Fruit fly (Drosophila melanogaster) whole organism, embryonic: Measurements from ENCODE around the gene Iyd.
A peak's percentile ranks its signal among the peaks of the same experiment; 100 is the strongest.

Experiments used
- ATbp ChIP-seq: fragments of 200-800 bp; sonication (Bioruptor generic); optimal IDR thresholded peaks from 2 replicates; lab custom pipeline; 2017; ENCODE audit warnings: missing biosample characterization, mild to moderate bottlenecking, missing genetic modification characterization, missing genetic modification reagents
- Adf1 ChIP-seq: fragments of 200-800 bp; sonication (Bioruptor generic); IDR thresholded peaks from 2 replicates; pipeline ENCODE4 v1.3.6; 2022; ENCODE audit warnings: missing biosample characterization, missing genetic modification characterization
- Aef1 ChIP-seq: fragments of 200-800 bp; sonication (Bioruptor generic); IDR thresholded peaks from 3 replicates; pipeline ENCODE4 v1.3.6; 2022; ENCODE audit warnings: missing biosample characterization, missing genetic modification characterization
- B-H1 ChIP-seq: fragments of 200-800 bp; sonication (Bioruptor generic); IDR thresholded peaks from 3 replicates; pipeline ENCODE4 v1.3.6; 2022; ENCODE audit warnings: missing biosample characterization, missing genetic modification characterization
- BEAF-32 ChIP-seq: fragments of 200-800 bp; sonication (Bioruptor generic); optimal IDR thresholded peaks from 3 replicates; lab custom pipeline; 2017; ENCODE audit warnings: missing biosample characterization, missing genetic modification characterization, mild to moderate bottlenecking, moderate library complexity, missing genetic modification reagents
- C15 ChIP-seq: fragments of 200-800 bp; sonication (Bioruptor generic); IDR thresholded peaks from 3 replicates; pipeline ENCODE4 v1.3.6; 2022; ENCODE audit warnings: missing biosample characterization, missing genetic modification characterization
- CG10321 ChIP-seq: fragments of 200-800 bp; sonication (Bioruptor generic); IDR thresholded peaks from 2 replicates; pipeline ENCODE4 v1.3.6; 2022; ENCODE audit warnings: missing biosample characterization, missing genetic modification characterization
- CG11398 ChIP-seq: fragments of 200-800 bp; sonication (Bioruptor generic); optimal IDR thresholded peaks from 2 replicates; lab custom pipeline; 2016; ENCODE audit warnings: missing biosample characterization, missing genetic modification characterization
- CG12071 ChIP-seq: fragments of 200-800 bp; sonication (Bioruptor generic); optimal IDR thresholded peaks from 3 replicates; lab custom pipeline; 2018; ENCODE audit warnings: missing biosample characterization, mild to moderate bottlenecking, missing genetic modification characterization
- CG12155 ChIP-seq: fragments of 200-800 bp; sonication (Bioruptor generic); optimal IDR thresholded peaks from 3 replicates; lab custom pipeline; 2016; ENCODE audit warnings: missing biosample characterization, missing genetic modification characterization
- CG12769 ChIP-seq: fragments of 200-800 bp; sonication (Bioruptor generic); optimal IDR thresholded peaks from 2 replicates; lab custom pipeline; 2019; ENCODE audit warnings: missing biosample characterization, mild to moderate bottlenecking, missing genetic modification characterization, moderate library complexity
- CG12942 ChIP-seq: fragments of 200-800 bp; sonication (Bioruptor generic); optimal IDR thresholded peaks from 3 replicates; lab custom pipeline; 2016; ENCODE audit warnings: missing biosample characterization, missing genetic modification characterization
- CG15011 ChIP-seq: fragments of 200-800 bp; sonication (Bioruptor generic); optimal IDR thresholded peaks from 3 replicates; lab custom pipeline; 2018; ENCODE audit warnings: missing biosample characterization, mild to moderate bottlenecking, missing genetic modification characterization
- CG1647 ChIP-seq: fragments of 200-800 bp; sonication (Bioruptor generic); optimal IDR thresholded peaks from 3 replicates; lab custom pipeline; 2016; ENCODE audit warnings: missing biosample characterization, missing genetic modification characterization
- CG17802 ChIP-seq: fragments of 200-800 bp; sonication (Bioruptor generic); optimal IDR thresholded peaks from 2 replicates; lab custom pipeline; 2018; ENCODE audit warnings: missing biosample characterization, mild to moderate bottlenecking, missing genetic modification characterization, moderate library complexity
- CG18011 ChIP-seq: fragments of 200-800 bp; sonication (Bioruptor generic); optimal IDR thresholded peaks from 2 replicates; lab custom pipeline; 2017; ENCODE audit warnings: missing biosample characterization, missing genetic modification characterization, mild to moderate bottlenecking, moderate library complexity, missing genotype
- CG18619 ChIP-seq: fragments of 200-800 bp; sonication (Bioruptor generic); optimal IDR thresholded peaks from 3 replicates; lab custom pipeline; 2017; ENCODE audit warnings: missing biosample characterization, mild to moderate bottlenecking, missing genetic modification characterization
- CG2202 ChIP-seq: fragments of 200-800 bp; sonication (Bioruptor generic); optimal IDR thresholded peaks from 2 replicates; lab custom pipeline; 2018; ENCODE audit warnings: missing biosample characterization, mild to moderate bottlenecking, missing genetic modification characterization
- CG2889 ChIP-seq: fragments of 200-800 bp; sonication (Bioruptor generic); IDR thresholded peaks from 3 replicates; pipeline ENCODE4 v1.3.6; 2022; ENCODE audit warnings: missing biosample characterization, missing genetic modification characterization
- CG32532 ChIP-seq: fragments of 200-800 bp; sonication (Bioruptor generic); IDR thresholded peaks from 2 replicates; pipeline ENCODE4 v1.3.6; 2022; ENCODE audit warnings: missing biosample characterization, missing genetic modification characterization
- CG4707 ChIP-seq: fragments of 200-800 bp; sonication (Bioruptor generic); optimal IDR thresholded peaks from 2 replicates; lab custom pipeline; 2018; ENCODE audit warnings: missing biosample characterization, mild to moderate bottlenecking, missing genetic modification characterization, moderate library complexity
- CG4820 ChIP-seq: fragments of 200-800 bp; sonication (Bioruptor generic); optimal IDR thresholded peaks from 3 replicates; lab custom pipeline; 2016; ENCODE audit warnings: missing biosample characterization, missing genetic modification characterization
- CG6689 ChIP-seq: fragments of 200-800 bp; sonication (Bioruptor generic); IDR thresholded peaks from 2 replicates; pipeline ENCODE4 v1.3.6; 2022; ENCODE audit warnings: missing biosample characterization, missing genetic modification characterization
- CG7357 ChIP-seq: fragments of 200-800 bp; sonication (Bioruptor generic); IDR thresholded peaks from 3 replicates; pipeline ENCODE4 v1.3.6; 2022; ENCODE audit warnings: missing biosample characterization, missing genetic modification characterization
- CG8388 ChIP-seq: fragments of 200-800 bp; sonication (Bioruptor generic); optimal IDR thresholded peaks from 2 replicates; lab custom pipeline; 2019; ENCODE audit warnings: missing biosample characterization, mild to moderate bottlenecking, missing genetic modification characterization, moderate library complexity
- CG8478 ChIP-seq: fragments of >200 bp; optimal IDR thresholded peaks from 2 replicates; lab custom pipeline; 2018
- CG9727 ChIP-seq: fragments of 200-800 bp; sonication (Bioruptor generic); optimal IDR thresholded peaks from 3 replicates; lab custom pipeline; 2017; ENCODE audit warnings: missing biosample characterization, mild to moderate bottlenecking, missing genetic modification characterization
- CG9797 ChIP-seq: fragments of 200-800 bp; sonication (Bioruptor generic); optimal IDR thresholded peaks from 3 replicates; lab custom pipeline; 2018; ENCODE audit warnings: missing biosample characterization, mild to moderate bottlenecking, missing genetic modification characterization
- Gug ChIP-seq: fragments of 200-800 bp; sonication (Bioruptor generic); IDR thresholded peaks from 4 replicates; pipeline ENCODE4 v1.3.6; 2022; ENCODE audit warnings: missing biosample characterization, missing genetic modification characterization
- Hey ChIP-seq: fragments of 200-800 bp; sonication (Bioruptor generic); optimal IDR thresholded peaks from 3 replicates; lab custom pipeline; 2018; ENCODE audit warnings: missing biosample characterization, mild to moderate bottlenecking, missing genetic modification characterization
- Max ChIP-seq: fragments of 200-800 bp; sonication (Bioruptor generic); optimal IDR thresholded peaks from 2 replicates; lab custom pipeline; 2016; ENCODE audit warnings: missing biosample characterization, mild to moderate bottlenecking, missing genetic modification characterization
- Med ChIP-seq: fragments of 200-800 bp; sonication (Bioruptor generic); peaks from one replicate; lab custom pipeline; 2016; ENCODE audit warnings: missing biosample characterization, missing genetic modification characterization, mild to moderate bottlenecking, inconsistent platforms, moderate library complexity
- PHDP ChIP-seq: fragments of 200-800 bp; sonication (Bioruptor generic); optimal IDR thresholded peaks from 3 replicates; lab custom pipeline; 2018; ENCODE audit warnings: missing biosample characterization, mild to moderate bottlenecking, missing genetic modification characterization, moderate library complexity
- Rfx ChIP-seq: fragments of 200-800 bp; sonication (Bioruptor generic); IDR thresholded peaks from 2 replicates; pipeline ENCODE4 v1.3.6; 2022; ENCODE audit warnings: missing biosample characterization, missing genetic modification characterization
- Sox102F ChIP-seq: fragments of 200-800 bp; sonication (Bioruptor generic); optimal IDR thresholded peaks from 2 replicates; lab custom pipeline; 2018; ENCODE audit warnings: missing biosample characterization, mild to moderate bottlenecking, missing genetic modification characterization, moderate library complexity
- ab ChIP-seq: fragments of 200-800 bp; sonication (Bioruptor generic); optimal IDR thresholded peaks from 2 replicates; lab custom pipeline; 2016; ENCODE audit warnings: missing biosample characterization, missing genetic modification characterization
- ci ChIP-seq: fragments of 200-800 bp; sonication (Bioruptor generic); IDR thresholded peaks from 3 replicates; pipeline ENCODE4 v1.3.6; 2022; ENCODE audit warnings: missing biosample characterization, missing genetic modification characterization
- crol ChIP-seq: fragments of 200-800 bp; sonication (Bioruptor generic); IDR thresholded peaks from 2 replicates; pipeline ENCODE4 v1.3.6; 2022; ENCODE audit warnings: missing biosample characterization, missing genetic modification characterization
- fd3F ChIP-seq: fragments of 200-800 bp; sonication (Bioruptor generic); optimal IDR thresholded peaks from 2 replicates; lab custom pipeline; 2018; ENCODE audit warnings: missing biosample characterization, mild to moderate bottlenecking, missing genetic modification characterization, moderate library complexity
- fu2 ChIP-seq: fragments of 200-800 bp; sonication (Bioruptor generic); optimal IDR thresholded peaks from 2 replicates; lab custom pipeline; 2016; ENCODE audit warnings: missing biosample characterization, missing genetic modification characterization
- klu ChIP-seq: fragments of 200-800 bp; sonication (Bioruptor generic); IDR thresholded peaks from 2 replicates; pipeline ENCODE4 v1.3.6; 2022; ENCODE audit warnings: missing biosample characterization, missing genetic modification characterization
- phol ChIP-seq: fragments of 200-800 bp; sonication (Bioruptor generic); optimal IDR thresholded peaks from 3 replicates; lab custom pipeline; 2018; ENCODE audit warnings: missing biosample characterization, mild to moderate bottlenecking, missing genetic modification characterization, moderate library complexity
- rib ChIP-seq: fragments of 200-800 bp; sonication (Bioruptor generic); IDR thresholded peaks from 2 replicates; pipeline ENCODE4 v1.3.6; 2022; ENCODE audit warnings: missing biosample characterization, missing genetic modification characterization
- sima ChIP-seq: fragments of 200-800 bp; sonication (Bioruptor generic); optimal IDR thresholded peaks from 2 replicates; lab custom pipeline; 2016; ENCODE audit warnings: missing biosample characterization, missing genetic modification characterization
- slbo ChIP-seq: fragments of 200-800 bp; sonication (Bioruptor generic); IDR thresholded peaks from 2 replicates; pipeline ENCODE4 v1.3.6; 2022; ENCODE audit warnings: missing biosample characterization, missing genetic modification characterization
- slou ChIP-seq: fragments of 200-800 bp; sonication (Bioruptor generic); optimal IDR thresholded peaks from 3 replicates; lab custom pipeline; 2016; ENCODE audit warnings: missing biosample characterization, missing genetic modification characterization
- ssp ChIP-seq: fragments of 200-800 bp; sonication (Bioruptor generic); IDR thresholded peaks from 2 replicates; pipeline ENCODE4 v1.3.6; 2022; ENCODE audit warnings: missing biosample characterization, missing genetic modification characterization
- tap ChIP-seq: fragments of 200-800 bp; optimal IDR thresholded peaks from 3 replicates; lab custom pipeline; 2019; ENCODE audit warnings: missing biosample characterization, mild to moderate bottlenecking, missing genetic modification characterization, moderate library complexity
- wdn ChIP-seq: fragments of 200-800 bp; sonication (Bioruptor generic); IDR thresholded peaks from 2 replicates; pipeline ENCODE4 v1.3.6; 2022; ENCODE audit warnings: missing biosample characterization, missing genetic modification characterization
- yki ChIP-seq: fragments of >200 bp; optimal IDR thresholded peaks from 3 replicates; lab custom pipeline; 2018
- zfh1 ChIP-seq: fragments of 200-800 bp; sonication (Bioruptor generic); IDR thresholded peaks from 3 replicates; pipeline ENCODE4 v1.3.6; 2022; ENCODE audit warnings: missing biosample characterization, missing genetic modification characterization

The Iyd gene

DNA sequence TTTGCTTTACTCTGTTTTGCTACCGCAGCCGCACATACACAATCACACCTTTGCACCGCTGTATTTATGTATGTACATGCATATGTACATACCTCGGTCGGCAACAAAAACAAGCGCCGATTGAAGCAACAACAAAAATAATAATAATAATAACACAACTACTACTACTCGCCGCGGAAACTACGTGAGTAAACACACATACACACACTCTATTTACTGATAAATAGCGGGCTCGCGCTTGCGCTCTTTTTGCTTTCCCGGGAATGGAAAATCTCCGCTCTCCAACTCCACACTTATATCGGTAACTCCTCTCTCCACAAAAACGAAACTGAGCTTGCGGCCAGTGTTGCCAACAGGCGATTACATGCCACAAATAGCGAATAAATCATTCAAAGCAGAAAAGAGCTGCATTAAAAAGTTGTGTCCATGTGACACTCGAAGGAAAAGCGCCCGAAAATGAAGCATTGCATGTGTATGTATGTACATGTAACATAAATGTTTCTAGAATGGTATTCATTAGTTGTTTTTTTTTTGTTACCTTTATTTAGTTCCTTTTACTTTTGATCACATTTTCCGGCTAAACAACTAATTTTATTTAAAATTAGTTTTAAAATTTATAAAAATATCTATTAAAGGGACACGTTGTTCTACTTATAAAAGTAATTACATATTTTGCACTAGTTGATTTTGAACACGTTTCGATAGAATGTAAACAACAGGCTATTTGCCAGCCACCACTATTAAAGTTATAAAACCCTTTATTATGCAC, 22.8 kb upstream of the Iyd start (continued):
- TF ChIP-seq slbo, result peak; percentile 20; the same call in 1 of the 2 replicates
- peak; percentile 80 for TF ChIP-seq CG12071 (GFP tag; lab: Kevin White, UChicago)
- TF ChIP-seq ci (GFP tag; lab: Robert Waterston, UW), result peak; percentile 92
- TF ChIP-seq CG8478 (lab: Kevin White, UChicago), result no peak
- peak; percentile 44 for TF ChIP-seq CG12942 (GFP tag; lab: Kevin White, UChicago)
- TF ChIP-seq B-H1 (GFP tag; lab: Robert Waterston, UW), result no peak
- 0 out of 2 replicates have a peak, but pooled peaks have one; percentile 11 for TF ChIP-seq crol (GFP tag; lab: Robert Waterston, UW)
- peak; percentile 69 for TF ChIP-seq CG2202 (tag; lab: Kevin White, UChicago)
- TF ChIP-seq Med (GFP tag; lab: Kevin White, UChicago), result peak; percentile 92
- TF ChIP-seq CG17802 (tag; lab: Kevin White, UChicago), result no peak
- peak; percentile 75 for TF ChIP-seq CG15011
- TF ChIP-seq slou, result peak; percentile 22
- TF ChIP-seq klu (GFP tag; lab: Robert Waterston, UW), result no peak
- TF ChIP-seq Sox102F (GFP tag; lab: Kevin White, UChicago), result no peak
- TF ChIP-seq ATbp (GFP tag; lab: Kevin White, UChicago), result peak; percentile 94
- TF ChIP-seq Rfx, result peak; percentile 65; the same call in 1 of the 2 replicates
- TF ChIP-seq Aef1 (GFP tag; lab: Robert Waterston, UW), result peak; percentile 50; the same call in 1 of the 3 replicates
- TF ChIP-seq CG32532 (GFP tag; lab: Robert Waterston, UW), result peak; percentile 38; the same call in 1 of the 2 replicates
- TF ChIP-seq CG7357, result no peak
- TF ChIP-seq CG6689, result peak; percentile 61
- TF ChIP-seq rib (GFP tag; lab: Robert Waterston, UW), result peak; percentile 89
- 0 out of 3 replicates have a peak, but pooled peaks have one; percentile 66 for TF ChIP-seq C15 (GFP tag; lab: Robert Waterston, UW)
- peak; percentile 20 for TF ChIP-seq CG8388 (GFP tag; lab: Kevin White, UChicago)
- peak; percentile 47 for TF ChIP-seq CG1647 (GFP tag; lab: Kevin White, UChicago)
- TF ChIP-seq BEAF-32 (GFP tag; lab: Kevin White, UChicago), result no peak
- peak; percentile 61 for TF ChIP-seq CG12155 (GFP tag; lab: Kevin White, UChicago)
- TF ChIP-seq CG4707, result peak; percentile 72
- TF ChIP-seq PHDP (tag; lab: Kevin White, UChicago), result peak; percentile 55
- TF ChIP-seq CG18619, result peak; percentile 76
- TF ChIP-seq CG9797 (GFP tag; lab: Kevin White, UChicago), result peak; percentile 26
- TF ChIP-seq sima (GFP tag; lab: Kevin White, UChicago), result no peak
- TF ChIP-seq CG10321 (GFP tag; lab: Robert Waterston, UW), result no peak
- peak; percentile 77 for TF ChIP-seq CG9727 (GFP tag; lab: Kevin White, UChicago)
- peak; percentile 23 for TF ChIP-seq CG18011 (GFP tag; lab: Kevin White, UChicago)
- TF ChIP-seq fu2 (GFP tag; lab: Kevin White, UChicago), result no peak
- TF ChIP-seq yki (lab: Kevin White, UChicago), result peak; percentile 26
- TF ChIP-seq CG4820 (GFP tag; lab: Kevin White, UChicago), result no peak
- no peak for TF ChIP-seq Gug
- TF ChIP-seq Hey (tag; lab: Kevin White, UChicago), result peak; percentile 84
- peak; percentile 77 for TF ChIP-seq zfh1 (GFP tag; lab: Robert Waterston, UW)
- no peak for TF ChIP-seq ssp
- no peak for TF ChIP-seq CG2889 (GFP tag; lab: Robert Waterston, UW)
- peak; percentile 66 for TF ChIP-seq tap (tag; lab: Kevin White, UChicago)
- peak; percentile 51; the same call in 1 of the 2 replicates for TF ChIP-seq wdn (GFP tag; lab: Robert Waterston, UW)
- TF ChIP-seq Adf1, result peak; percentile 77
- peak; percentile 91 for TF ChIP-seq CG12769 (tag; lab: Kevin White, UChicago)
- TF ChIP-seq ab, result no peak
- peak; percentile 25 for TF ChIP-seq phol (tag; lab: Kevin White, UChicago)
- TF ChIP-seq fd3F, result peak; percentile 61
- peak; percentile 49 for TF ChIP-seq Max (GFP tag; lab: Kevin White, UChicago)
- peak; percentile 68 for TF ChIP-seq CG11398 (GFP tag; lab: Kevin White, UChicago)
